Fruit fly (Drosophila melanogaster) whole organism, embryonic: ENCODE results near the gene CG12560.
A peak's percentile ranks its signal among the peaks of the same experiment; 100 is the strongest.

Experiments used
- Adf1 ChIP-seq: fragments of 200-800 bp; sonication (Bioruptor generic); IDR thresholded peaks from 2 replicates; pipeline ENCODE4 v1.3.6; 2022; ENCODE audit warnings: missing biosample characterization, missing genetic modification characterization
- CG1024 ChIP-seq: fragments of 200-800 bp; sonication (Bioruptor generic); IDR thresholded peaks from 2 replicates; pipeline ENCODE4 v1.3.6; 2022; ENCODE audit warnings: missing biosample characterization, missing genetic modification characterization
- CG10321 ChIP-seq: fragments of 200-800 bp; sonication (Bioruptor generic); IDR thresholded peaks from 2 replicates; pipeline ENCODE4 v1.3.6; 2022; ENCODE audit warnings: missing biosample characterization, missing genetic modification characterization
- CG10462 ChIP-seq: fragments of 200-800 bp; sonication (Bioruptor generic); optimal IDR thresholded peaks from 2 replicates; lab custom pipeline; 2016; ENCODE audit warnings: missing biosample characterization, missing genetic modification characterization
- CG12104 ChIP-seq: fragments of 200-800 bp; sonication (Bioruptor generic); optimal IDR thresholded peaks from 3 replicates; lab custom pipeline; 2016; ENCODE audit warnings: missing biosample characterization, missing genetic modification characterization
- CG12236 ChIP-seq: fragments of 200-800 bp; sonication (Bioruptor generic); optimal IDR thresholded peaks from 2 replicates; lab custom pipeline; 2016; ENCODE audit warnings: missing biosample characterization, missing genetic modification characterization
- CG13894 ChIP-seq: fragments of 200-800 bp; sonication (Bioruptor generic); optimal IDR thresholded peaks from 3 replicates; lab custom pipeline; 2018; ENCODE audit warnings: missing biosample characterization, mild to moderate bottlenecking, missing genetic modification characterization, moderate library complexity
- CG15269 ChIP-seq: fragments of 200-800 bp; sonication (Bioruptor generic); optimal IDR thresholded peaks from 2 replicates; lab custom pipeline; 2018; ENCODE audit warnings: missing biosample characterization, mild to moderate bottlenecking, missing genetic modification characterization, moderate library complexity
- CG18619 ChIP-seq: fragments of 200-800 bp; sonication (Bioruptor generic); optimal IDR thresholded peaks from 3 replicates; lab custom pipeline; 2017; ENCODE audit warnings: missing biosample characterization, mild to moderate bottlenecking, missing genetic modification characterization
- CG31441 ChIP-seq: fragments of 200-800 bp; sonication (Bioruptor generic); IDR thresholded peaks from 2 replicates; pipeline ENCODE4 v1.3.6; 2022; ENCODE audit warnings: missing biosample characterization, missing genetic modification characterization
- CG32767 ChIP-seq: fragments of 200-800 bp; sonication (Bioruptor generic); IDR thresholded peaks from 2 replicates; pipeline ENCODE4 v1.3.6; 2022; ENCODE audit warnings: missing biosample characterization, missing genetic modification characterization
- CG34422 ChIP-seq: fragments of 200-800 bp; sonication (Bioruptor generic); IDR thresholded peaks from 3 replicates; pipeline ENCODE4 v1.3.6; 2022; ENCODE audit warnings: missing biosample characterization, missing genetic modification characterization
- CG3838 ChIP-seq: fragments of 200-800 bp; sonication (Bioruptor generic); optimal IDR thresholded peaks from 3 replicates; lab custom pipeline; 2016; ENCODE audit warnings: missing biosample characterization, missing genetic modification characterization
- CG6683 ChIP-seq: fragments of 200-800 bp; sonication (Bioruptor generic); optimal IDR thresholded peaks from 2 replicates; lab custom pipeline; 2017; ENCODE audit warnings: missing biosample characterization, mild to moderate bottlenecking, missing genetic modification characterization, missing genetic modification reagents
- CG7839 ChIP-seq: fragments of 200-800 bp; sonication (Bioruptor generic); optimal IDR thresholded peaks from 3 replicates; lab custom pipeline; 2018; ENCODE audit warnings: missing biosample characterization, mild to moderate bottlenecking, missing genetic modification characterization, moderate library complexity
- CG8281 ChIP-seq: fragments of 200-800 bp; sonication (Bioruptor generic); optimal IDR thresholded peaks from 2 replicates; lab custom pipeline; 2018; ENCODE audit warnings: missing biosample characterization, mild to moderate bottlenecking, missing genetic modification characterization, moderate library complexity
- CG8290 ChIP-seq, 3 experiments: fragments of 200-800 bp; sonication (Bioruptor generic); optimal IDR thresholded peaks; 2 replicates each; lab custom pipeline; 2016 to 2019; ENCODE audit warnings: missing biosample characterization in 3 of 3, missing genetic modification characterization in 3 of 3, mild to moderate bottlenecking in 2 of 3, moderate library complexity in 1 of 3
- CG8388 ChIP-seq: fragments of 200-800 bp; sonication (Bioruptor generic); optimal IDR thresholded peaks from 2 replicates; lab custom pipeline; 2019; ENCODE audit warnings: missing biosample characterization, mild to moderate bottlenecking, missing genetic modification characterization, moderate library complexity
- CG9817 ChIP-seq: fragments of 200-800 bp; sonication (Bioruptor generic); optimal IDR thresholded peaks from 2 replicates; lab custom pipeline; 2018; ENCODE audit warnings: missing biosample characterization, mild to moderate bottlenecking, missing genetic modification characterization, moderate library complexity
- CkIIα-i1 ChIP-seq: fragments of 200-800 bp; sonication (Bioruptor generic); IDR thresholded peaks from 2 replicates; pipeline ENCODE4 v1.3.6; 2022; ENCODE audit warnings: missing biosample characterization, missing genetic modification characterization
- CoRest ChIP-seq: fragments of 200-800 bp; sonication (Bioruptor generic); optimal IDR thresholded peaks from 3 replicates; lab custom pipeline; 2018; ENCODE audit warnings: missing biosample characterization, mild to moderate bottlenecking, missing genetic modification characterization, moderate library complexity
- Dad ChIP-seq: fragments of 200-800 bp; sonication (Bioruptor generic); optimal IDR thresholded peaks from 3 replicates; lab custom pipeline; 2016; ENCODE audit warnings: missing biosample characterization, missing genetic modification characterization
- Doc3 ChIP-seq: fragments of 200-800 bp; sonication (Bioruptor generic); IDR thresholded peaks from 3 replicates; pipeline ENCODE4 v1.3.6; 2022; ENCODE audit warnings: missing biosample characterization, missing genetic modification characterization; ENCODE audit not compliant: partially characterized antibody
- Lim3 ChIP-seq: fragments of 200-800 bp; sonication (Bioruptor generic); IDR thresholded peaks from 2 replicates; pipeline ENCODE4 v1.3.6; 2022; ENCODE audit warnings: missing biosample characterization, missing genetic modification characterization
- Mes4 ChIP-seq: fragments of 200-800 bp; sonication (Bioruptor generic); optimal IDR thresholded peaks from 2 replicates; lab custom pipeline; 2016; ENCODE audit warnings: missing biosample characterization, missing genetic modification characterization
- PHDP ChIP-seq: fragments of 200-800 bp; sonication (Bioruptor generic); optimal IDR thresholded peaks from 3 replicates; lab custom pipeline; 2018; ENCODE audit warnings: missing biosample characterization, mild to moderate bottlenecking, missing genetic modification characterization, moderate library complexity
- Scr ChIP-seq: fragments of 200-800 bp; sonication (Bioruptor generic); IDR thresholded peaks from 2 replicates; pipeline ENCODE4 v1.3.6; 2022; ENCODE audit warnings: missing biosample characterization, missing genetic modification characterization; ENCODE audit not compliant: partially characterized antibody
- Trl ChIP-seq, 3 experiments: fragments of >200 bp in 2 of 3; fragments of 200-800 bp in 1 of 3; sonication (Bioruptor generic) in 1 of 3; optimal IDR thresholded peaks; 2 replicates in 1 of 3; 3 replicates in 2 of 3; lab custom pipeline; 2016 to 2017; ENCODE audit warnings: missing biosample characterization in 1 of 3, missing genetic modification characterization in 1 of 3
- bcd ChIP-seq: fragments of 200-800 bp; sonication (Bioruptor generic); optimal IDR thresholded peaks from 2 replicates; lab custom pipeline; 2017; ENCODE audit warnings: missing biosample characterization, mild to moderate bottlenecking, missing genetic modification characterization
- cad ChIP-seq: fragments of >200 bp; optimal IDR thresholded peaks from 2 replicates; lab custom pipeline; 2017; ENCODE audit warnings: missing biosample characterization, missing genetic modification characterization
- ci ChIP-seq: fragments of 200-800 bp; sonication (Bioruptor generic); IDR thresholded peaks from 3 replicates; pipeline ENCODE4 v1.3.6; 2022; ENCODE audit warnings: missing biosample characterization, missing genetic modification characterization
- cwo ChIP-seq: fragments of 200-800 bp; sonication (Bioruptor generic); optimal IDR thresholded peaks from 3 replicates; lab custom pipeline; 2017; ENCODE audit warnings: missing biosample characterization, missing genetic modification characterization, mild to moderate bottlenecking, moderate library complexity, missing genetic modification reagents
- da ChIP-seq: fragments of 200-800 bp; sonication (Bioruptor generic); optimal IDR thresholded peaks from 2 replicates; lab custom pipeline; 2016; ENCODE audit warnings: missing biosample characterization, missing genetic modification characterization
- gce ChIP-seq: fragments of 200-800 bp; sonication (Bioruptor generic); IDR thresholded peaks from 3 replicates; pipeline ENCODE4 v1.3.6; 2022; ENCODE audit warnings: missing biosample characterization, missing genetic modification characterization
- gem ChIP-seq: fragments of 200-800 bp; sonication (Bioruptor generic); optimal IDR thresholded peaks from 2 replicates; lab custom pipeline; 2019; ENCODE audit warnings: missing biosample characterization, mild to moderate bottlenecking, missing genetic modification characterization, moderate library complexity
- gsb-n ChIP-seq: fragments of 200-800 bp; sonication (Bioruptor generic); optimal IDR thresholded peaks from 3 replicates; lab custom pipeline; 2018; ENCODE audit warnings: missing biosample characterization, mild to moderate bottlenecking, missing genetic modification characterization
- hth ChIP-seq: fragments of >200 bp; optimal IDR thresholded peaks from 2 replicates; lab custom pipeline; 2017; ENCODE audit warnings: inconsistent platforms
- maf-S ChIP-seq: fragments of 200-800 bp; sonication (Bioruptor generic); optimal IDR thresholded peaks from 2 replicates; lab custom pipeline; 2016; ENCODE audit warnings: missing biosample characterization, missing genetic modification characterization
- pb ChIP-seq: fragments of 200-800 bp; sonication (Bioruptor generic); optimal IDR thresholded peaks from 3 replicates; lab custom pipeline; 2016; ENCODE audit warnings: missing biosample characterization, missing genetic modification characterization
- pnt ChIP-seq: fragments of 200-800 bp; sonication (Bioruptor generic); optimal IDR thresholded peaks from 3 replicates; lab custom pipeline; 2016; ENCODE audit warnings: missing biosample characterization, missing genetic modification characterization
- run ChIP-seq: fragments of 200-800 bp; sonication (Bioruptor generic); optimal IDR thresholded peaks from 3 replicates; lab custom pipeline; 2018; ENCODE audit warnings: missing biosample characterization, mild to moderate bottlenecking, missing genetic modification characterization
- so ChIP-seq: fragments of 200-800 bp; sonication (Bioruptor generic); IDR thresholded peaks from 3 replicates; pipeline ENCODE4 v1.3.6; 2022; ENCODE audit warnings: missing biosample characterization, missing genetic modification characterization
- tap ChIP-seq: fragments of 200-800 bp; optimal IDR thresholded peaks from 3 replicates; lab custom pipeline; 2019; ENCODE audit warnings: missing biosample characterization, mild to moderate bottlenecking, missing genetic modification characterization, moderate library complexity
- tin ChIP-seq: fragments of 200-800 bp; sonication (Bioruptor generic); optimal IDR thresholded peaks from 3 replicates; lab custom pipeline; 2016; ENCODE audit warnings: missing biosample characterization, missing genetic modification characterization
- ttk ChIP-seq: fragments of 200-800 bp; sonication (Bioruptor generic); IDR thresholded peaks from 2 replicates; pipeline ENCODE4 v2.1.2; 2022; ENCODE audit warnings: missing biosample characterization, missing genetic modification characterization
- tup ChIP-seq: fragments of 200-800 bp; sonication (Bioruptor generic); optimal IDR thresholded peaks from 2 replicates; lab custom pipeline; 2016; ENCODE audit warnings: missing biosample characterization, mild to moderate bottlenecking, missing genetic modification characterization, moderate library complexity
- tx ChIP-seq: fragments of 200-800 bp; sonication (Bioruptor generic); optimal IDR thresholded peaks from 2 replicates; lab custom pipeline; 2016; ENCODE audit warnings: missing biosample characterization, missing genetic modification characterization
- unc-4 ChIP-seq: fragments of 200-800 bp; sonication (Bioruptor generic); IDR thresholded peaks from 2 replicates; pipeline ENCODE4 v1.3.6; 2022; ENCODE audit warnings: missing biosample characterization, missing genetic modification characterization; ENCODE audit not compliant: partially characterized antibody

CG12560 gene

DNA sequence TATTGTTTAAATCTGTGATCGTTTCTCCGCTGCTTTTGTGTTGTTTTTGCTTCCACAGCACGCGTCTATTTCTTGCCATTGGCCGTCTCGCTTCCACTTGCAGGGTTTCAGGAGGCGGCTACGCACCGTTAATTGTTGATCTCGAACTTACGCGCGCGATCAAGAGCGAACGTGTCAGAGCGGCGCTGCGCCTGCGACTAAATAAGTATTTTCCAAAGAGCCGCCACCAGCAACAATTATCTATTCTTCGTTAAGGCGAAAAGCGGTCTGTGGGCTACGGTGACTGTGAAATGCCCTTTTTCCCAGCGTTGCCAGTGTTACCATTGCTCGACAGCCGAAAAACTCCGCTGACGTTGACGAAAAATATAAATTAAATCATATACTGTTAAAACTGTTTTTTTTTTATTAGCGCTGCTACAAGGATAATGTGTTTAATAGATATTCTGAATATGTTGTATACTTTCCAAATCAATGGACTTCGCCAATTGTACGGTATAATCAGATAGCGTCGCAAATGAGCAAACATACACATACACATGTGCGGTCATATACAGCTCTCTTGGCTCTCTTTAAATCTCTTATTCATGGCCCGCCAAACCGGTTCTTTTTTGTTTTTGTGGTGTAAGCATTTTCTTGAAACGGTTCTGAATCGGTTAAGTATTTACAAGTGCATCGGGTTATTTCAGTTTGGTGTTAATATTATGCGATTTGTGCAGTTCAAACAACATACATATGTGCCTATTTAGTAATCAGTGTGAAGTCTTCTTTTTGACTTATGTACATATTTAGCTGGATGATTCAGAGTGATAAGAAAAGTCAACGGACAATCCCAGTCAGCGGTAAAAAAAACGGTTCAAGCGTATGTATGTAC, 15.1 kb downstream of the CG12560 start, which contains the start of gene pes (continued):
- peak; percentile 62 for TF ChIP-seq da (GFP tag; lab: Kevin White, UChicago)
- TF ChIP-seq CG7839 (tag; lab: Kevin White, UChicago) = peak; percentile 96
- TF ChIP-seq tap (tag; lab: Kevin White, UChicago) = peak; percentile 57
- peak; percentile 95 for TF ChIP-seq CG34422 (GFP tag; lab: Robert Waterston, UW)
- peak; percentile 90 for TF ChIP-seq tup (GFP tag; lab: Kevin White, UChicago)
- peak; percentile 85 for TF ChIP-seq CG12104
- TF ChIP-seq CG9817 (tag; lab: Kevin White, UChicago) = peak; percentile 84
- no peak for TF ChIP-seq Scr (GFP tag; lab: Robert Waterston, UW)
- peak; percentile 56; the same call in 1 of the 2 replicates for TF ChIP-seq CG1024 (GFP tag; lab: Robert Waterston, UW)
- no peak for TF ChIP-seq tx (GFP tag; lab: Kevin White, UChicago)
- peak; percentile 84 for TF ChIP-seq CG3838 (GFP tag; lab: Kevin White, UChicago)
- peak; percentile 79 for TF ChIP-seq CG8290 (GFP tag; optimal IDR thresholded peaks at IDR 0.05; lab: Kevin White, UChicago)
- peak; percentile 62 to 69 for TF ChIP-seq CG8290 (tag; optimal IDR thresholded peaks at IDR 0.05; lab: Kevin White, UChicago)
- no peak for TF ChIP-seq cad (GFP tag; lab: Kevin White, UChicago)
- peak; percentile 81 for TF ChIP-seq ci (GFP tag; lab: Robert Waterston, UW)
- TF ChIP-seq cwo (GFP tag; lab: Kevin White, UChicago) = peak; percentile 92
- TF ChIP-seq CG8388 = no peak
- peak; percentile 90 for TF ChIP-seq CG31441
- peak; percentile 83 for TF ChIP-seq pb (GFP tag; lab: Kevin White, UChicago)
- TF ChIP-seq Adf1 (GFP tag; lab: Robert Waterston, UW) = peak; percentile 76
- TF ChIP-seq CG6683 (GFP tag; lab: Kevin White, UChicago) = peak; percentile 88
- TF ChIP-seq CG12236 = no peak
- peak; percentile 95 for TF ChIP-seq CG13894 (tag; lab: Kevin White, UChicago)
- TF ChIP-seq CoRest (tag; lab: Kevin White, UChicago) = peak; percentile 94
- peak; percentile 69 for TF ChIP-seq CG10462
- peak; percentile 78 to 93 for TF ChIP-seq Trl (optimal IDR thresholded peaks at IDR 0.05; lab: Kevin White, UChicago)
- TF ChIP-seq Trl (GFP tag; optimal IDR thresholded peaks at IDR 0.05; lab: Kevin White, UChicago) = peak; percentile 92
- peak; percentile 76; the same call in 1 of the 2 replicates for TF ChIP-seq Lim3 (GFP tag; lab: Robert Waterston, UW)
- TF ChIP-seq hth (lab: Kevin White, UChicago) = no peak
- TF ChIP-seq CG18619 (GFP tag; lab: Kevin White, UChicago) = peak; percentile 87
- no peak for TF ChIP-seq Doc3 (GFP tag; lab: Robert Waterston, UW)
- TF ChIP-seq CkIIα-i1 (GFP tag; lab: Robert Waterston, UW) = peak; percentile 50; the same call in 1 of the 2 replicates
- peak; percentile 91 for TF ChIP-seq tin (GFP tag; lab: Kevin White, UChicago)
- TF ChIP-seq CG32767 (GFP tag; lab: Robert Waterston, UW) = peak; percentile 88
- peak; percentile 65 for TF ChIP-seq Mes4 (GFP tag; lab: Kevin White, UChicago)
- TF ChIP-seq maf-S (GFP tag; lab: Kevin White, UChicago) = peak; percentile 74
- TF ChIP-seq CG10321 (GFP tag; lab: Robert Waterston, UW) = peak; percentile 32; the same call in 1 of the 2 replicates
- peak; percentile 48 for TF ChIP-seq gem (tag; lab: Kevin White, UChicago)
- TF ChIP-seq bcd (GFP tag; lab: Kevin White, UChicago) = peak; percentile 95
- no peak for TF ChIP-seq run
- TF ChIP-seq CG15269 (tag; lab: Kevin White, UChicago) = peak; percentile 29
- TF ChIP-seq Dad (GFP tag; lab: Kevin White, UChicago) = peak; percentile 82
- TF ChIP-seq unc-4 (GFP tag; lab: Robert Waterston, UW) = 0 out of 2 replicates have a peak, but pooled peaks have one; percentile 31
- peak; percentile 98 for TF ChIP-seq gsb-n
- 0 out of 2 replicates have a peak, but pooled peaks have one; percentile 22 for TF ChIP-seq ttk (GFP tag; lab: Robert Waterston, UW)
- TF ChIP-seq so (GFP tag; lab: Robert Waterston, UW) = peak; percentile 94
- peak; percentile 4 for TF ChIP-seq PHDP (tag; lab: Kevin White, UChicago)
- peak; percentile 86 for TF ChIP-seq gce (GFP tag; lab: Robert Waterston, UW)
- TF ChIP-seq CG8281 (tag; lab: Kevin White, UChicago) = peak; percentile 84
- TF ChIP-seq pnt (GFP tag; lab: Kevin White, UChicago) = peak; percentile 85
